Worm (Caenorhabditis elegans) whole organism, L4/young adult: ENCODE data around the gene M199.8.
"Not testable (repeated sequence)": the region's sequence is repeated elsewhere in the genome, so short reads cannot be mapped to it uniquely, and the experiment has no call there.

Experiments used
- W03F9.2 ChIP-seq: fragments of 150-350 bp; optimal IDR thresholded peaks from 2 replicates; lab custom pipeline; 2014; ENCODE audit warnings: missing biosample characterization, missing genetic modification characterization
- dao-5 ChIP-seq: sonication (generic microtip); optimal IDR thresholded peaks from 2 replicates; lab custom pipeline; 2016; ENCODE audit warnings: missing genotype, missing genetic modification characterization, moderate library complexity, missing compliant biosample characterization
- him-1 ChIP-seq: sonication (generic microtip); optimal IDR thresholded peaks from 2 replicates; lab custom pipeline; 2016; ENCODE audit warnings: missing genotype, missing genetic modification reagents, missing genetic modification characterization, missing compliant biosample characterization

The M199.8 gene

DNA sequence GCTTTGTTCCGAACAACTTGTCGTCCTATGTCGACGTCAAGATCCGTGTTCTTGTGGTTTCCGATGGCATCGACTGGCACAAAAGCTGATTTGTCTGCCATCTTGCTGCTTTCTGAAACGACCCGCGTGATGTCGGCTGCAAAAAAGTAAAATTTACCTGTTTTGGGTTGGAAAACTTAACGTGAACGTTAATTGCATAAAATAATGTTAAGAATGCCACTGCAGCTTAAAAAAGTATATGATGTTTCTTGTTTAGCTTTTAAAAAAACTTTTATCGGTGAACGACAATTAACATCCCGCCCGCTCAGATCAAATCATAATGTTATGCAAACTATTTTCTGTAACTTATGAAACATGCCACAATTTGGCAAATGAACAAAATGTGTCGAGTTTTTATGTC lies at the start of gene M199.8:
TSS of gene M199.8 (minus strand) at position 101 of the 400 bp plus-strand sequence.
- TF ChIP-seq him-1; W03F9.2 (tag; lab: Kevin White, UChicago); dao-5: not testable (repeated sequence)

DNA sequence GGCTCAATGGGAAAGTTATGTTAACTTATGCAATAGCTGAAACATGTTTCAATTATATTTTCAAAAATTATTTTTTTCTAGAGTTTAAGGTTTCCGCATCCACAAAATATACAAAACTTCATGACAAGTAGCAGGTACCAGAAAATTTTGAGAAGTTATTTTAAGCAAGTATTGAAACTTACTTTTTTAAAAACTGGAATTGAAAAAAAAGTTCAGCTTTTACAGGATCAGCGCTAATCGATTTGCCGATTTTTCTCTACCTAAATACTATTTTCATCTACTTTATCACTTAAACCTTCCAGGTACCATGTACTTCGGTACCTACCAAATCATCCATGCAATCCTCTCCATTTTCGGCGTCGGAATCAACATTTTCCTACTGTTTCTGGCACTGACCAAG lies 45.8 kb upstream of the M199.8 start, which contains the start of gene srd-23:
TSS of gene srd-23 (plus strand) at position 301 of the 400 bp plus-strand sequence.
- TF ChIP-seq W03F9.2 (tag; lab: Kevin White, UChicago) (no peak), him-1 (no peak), dao-5 (no peak)

DNA sequence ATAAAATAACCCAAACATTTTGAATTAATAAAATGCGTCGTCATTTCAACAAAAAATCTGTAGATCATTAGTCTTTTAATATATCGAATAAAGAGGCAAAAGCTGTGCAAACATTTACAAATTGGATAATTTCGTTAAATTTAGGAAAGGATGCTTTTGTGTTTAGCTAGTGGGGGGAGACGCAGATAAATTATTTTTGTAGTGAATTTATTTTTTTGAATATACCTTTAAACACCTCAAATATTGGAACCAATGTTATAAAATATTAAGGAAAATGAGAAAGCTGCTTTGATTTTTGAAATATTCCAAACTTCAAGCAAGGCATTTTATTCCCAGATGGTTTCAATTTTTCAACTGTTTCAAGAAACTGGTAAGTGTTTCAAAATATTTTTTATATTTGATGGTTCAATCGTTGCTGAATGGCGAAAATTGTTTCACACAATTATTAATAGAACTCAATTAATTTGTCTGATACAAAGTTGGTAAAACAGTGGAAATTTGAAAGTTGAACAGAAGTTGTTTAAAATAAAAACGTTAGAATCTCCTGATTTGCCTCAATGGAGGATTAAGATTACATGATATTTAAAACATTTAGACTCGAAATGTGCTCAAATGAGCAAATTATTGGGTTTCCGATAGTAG lies 41.8 kb upstream of the M199.8 start, which contains the start of gene Y40H7A.4:
TSS of gene Y40H7A.4 (minus strand) at position 51 of the 642 bp plus-strand sequence.
- TF ChIP-seq dao-5 (no peak), W03F9.2 (tag; lab: Kevin White, UChicago) (no peak), him-1 (no peak)

DNA sequence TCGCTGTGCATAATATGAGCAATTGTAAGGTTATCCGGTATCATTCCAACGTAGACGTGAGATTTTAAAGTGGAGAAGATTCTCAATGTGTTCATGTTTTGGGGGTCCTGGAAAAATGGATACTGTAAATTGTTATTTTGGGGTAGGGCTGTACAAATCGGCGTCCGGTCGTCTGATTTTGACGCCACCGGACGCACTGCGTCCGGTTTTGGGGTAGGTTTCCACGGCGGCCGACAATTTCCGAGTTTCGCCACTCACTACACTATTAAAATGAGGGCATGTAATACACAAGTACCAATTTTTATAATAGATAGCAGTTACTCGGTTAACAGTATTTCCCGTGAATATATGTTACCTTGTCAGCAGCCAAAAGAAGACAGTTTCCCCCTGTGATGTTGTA lies 34.6 kb upstream of the M199.8 start:
- TF ChIP-seq him-1 (no peak), W03F9.2 (tag; lab: Kevin White, UChicago) (no peak)

DNA sequence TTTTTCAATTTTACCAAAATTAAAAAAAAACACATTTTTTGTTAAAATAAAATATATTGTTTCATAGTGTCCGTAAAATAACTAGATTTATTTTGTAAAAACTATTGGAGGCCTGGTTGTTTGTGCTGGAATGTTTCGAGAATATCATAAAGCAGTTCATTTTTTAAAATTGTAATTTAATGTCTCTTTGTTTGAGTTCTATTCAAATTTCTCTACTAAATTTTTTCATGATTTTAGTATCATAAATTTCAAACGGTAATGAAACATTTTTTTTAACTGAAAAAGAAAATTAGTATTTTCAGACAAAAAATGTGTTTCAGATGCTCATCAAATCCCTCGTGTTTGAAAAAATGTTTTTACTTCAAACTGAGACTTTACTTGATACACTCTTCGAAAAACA lies 31.8 kb upstream of the M199.8 start:
- TF ChIP-seq dao-5 (no peak), W03F9.2 (tag; lab: Kevin White, UChicago) (no peak), him-1 (no peak)

DNA sequence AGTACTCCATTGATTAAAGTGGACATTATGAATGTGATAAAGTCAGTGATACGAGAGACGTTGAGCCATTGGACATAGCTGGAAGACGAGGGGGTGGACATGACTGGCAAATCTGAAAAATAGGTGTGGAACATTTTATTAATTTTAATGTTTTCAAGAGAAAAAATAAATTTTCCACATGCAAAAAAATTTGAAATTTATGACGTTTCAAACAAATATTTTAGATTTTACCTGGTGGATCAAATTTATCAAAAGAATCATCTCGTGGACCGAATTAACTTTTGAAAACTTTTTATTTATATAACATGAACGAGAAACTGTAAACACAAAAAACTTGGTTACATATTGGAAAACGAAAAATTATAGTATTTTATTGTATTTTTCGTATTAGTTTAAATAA lies 13.3 kb upstream of the M199.8 start, which contains the start of gene str-78:
TSS of gene str-78 (minus strand) at position 101 of the 400 bp plus-strand sequence.
- no peak for TF ChIP-seq him-1
- TF ChIP-seq W03F9.2 (tag; lab: Kevin White, UChicago) = no peak
- TF ChIP-seq dao-5 = no peak

DNA sequence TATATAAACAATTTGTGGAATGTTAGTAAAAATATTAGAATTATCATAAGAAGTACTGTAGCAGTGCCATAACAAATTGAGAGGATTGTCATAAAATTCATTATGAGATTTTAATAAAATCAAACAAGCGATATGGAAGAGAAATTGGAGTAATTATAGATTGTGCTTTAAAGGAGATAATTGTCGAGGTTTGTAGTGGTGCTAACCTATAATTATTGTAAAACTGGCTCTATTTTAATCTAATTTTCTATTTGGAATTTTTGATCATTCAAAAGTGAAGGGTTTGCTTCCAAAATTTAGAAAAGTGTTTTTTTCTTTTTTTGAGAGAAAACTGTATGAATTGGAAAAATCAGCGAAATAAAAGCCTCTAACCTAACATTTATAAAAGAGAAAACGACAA lies 7.0 kb upstream of the M199.8 start, which contains the start of gene srg-51:
TSS of gene srg-51 (minus strand) at position 101 of the 400 bp plus-strand sequence.
- TF ChIP-seq W03F9.2 (tag; lab: Kevin White, UChicago) = no peak

DNA sequence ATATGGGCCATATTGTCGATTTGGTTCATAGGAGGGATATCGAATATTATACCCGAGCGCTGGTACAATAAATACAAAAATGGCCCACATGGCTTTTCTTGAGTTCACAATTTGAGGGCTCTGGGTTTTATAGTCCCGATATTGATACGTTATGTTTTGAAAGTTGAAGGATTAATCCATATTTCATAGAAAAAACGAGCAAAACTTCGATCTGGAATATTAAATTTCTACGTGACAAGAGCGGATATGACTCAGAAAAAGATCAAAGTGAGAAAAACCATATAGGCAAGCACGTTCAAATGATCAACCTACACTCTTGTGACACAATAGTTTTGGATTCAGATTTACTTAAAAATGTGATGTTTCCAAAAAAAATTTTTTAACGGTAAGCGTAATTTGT lies 2.1 kb downstream of the M199.8 start, which contains the start of gene col-135:
TSS of gene col-135 (minus strand) at position 101 of the 400 bp plus-strand sequence.
- TF ChIP-seq him-1 (no peak), W03F9.2 (tag; lab: Kevin White, UChicago) (no peak), dao-5 (no peak)

DNA sequence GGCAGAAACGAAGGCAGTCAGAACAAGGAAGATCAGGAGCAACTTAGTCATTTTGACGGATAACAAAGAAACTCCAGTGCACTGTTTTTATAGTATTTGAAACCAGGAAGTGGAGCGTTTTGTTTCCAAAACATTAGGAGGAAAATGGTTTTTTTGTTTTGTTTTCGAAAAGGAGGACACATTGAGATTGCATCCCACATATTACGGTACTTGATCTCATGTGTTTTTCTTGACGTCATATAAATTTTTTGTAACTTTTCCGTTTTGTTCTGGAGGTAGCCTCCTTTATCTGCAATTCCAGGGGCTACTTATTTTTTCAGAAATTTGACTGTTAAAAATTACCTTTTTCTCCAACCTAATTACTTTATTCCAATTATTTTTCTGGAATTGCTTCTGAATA lies 6.1 kb downstream of the M199.8 start, which contains the start of gene M199.9:
TSS of gene M199.9 (minus strand) at position 101 of the 400 bp plus-strand sequence.
- TF ChIP-seq W03F9.2 (tag; lab: Kevin White, UChicago) (no peak), dao-5 (no peak), him-1 (no peak)

DNA sequence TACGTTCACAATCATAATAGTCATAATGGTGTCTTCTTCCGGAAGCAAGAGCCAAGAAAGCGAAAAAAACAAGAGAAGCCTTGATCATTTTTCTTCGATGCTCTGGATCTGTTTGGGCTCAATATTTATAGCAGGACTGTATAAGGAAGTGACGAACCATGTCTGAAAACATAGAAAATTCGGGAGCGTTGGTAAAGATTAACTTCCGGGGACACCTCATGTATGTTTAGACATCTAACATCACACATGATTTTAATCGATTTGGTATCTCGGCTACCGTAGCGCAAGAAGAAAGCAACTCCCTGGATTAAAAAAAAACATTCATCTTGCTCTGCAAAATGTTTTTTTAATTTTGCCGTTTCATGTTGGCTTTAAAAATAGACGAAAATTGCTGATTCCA lies 7.8 kb downstream of the M199.8 start, which contains the start of gene clec-190:
TSS of gene clec-190 (minus strand) at position 101 of the 400 bp plus-strand sequence.
- TF ChIP-seq W03F9.2 (tag; lab: Kevin White, UChicago) = no peak
- no peak for TF ChIP-seq dao-5
- no peak for TF ChIP-seq him-1

DNA sequence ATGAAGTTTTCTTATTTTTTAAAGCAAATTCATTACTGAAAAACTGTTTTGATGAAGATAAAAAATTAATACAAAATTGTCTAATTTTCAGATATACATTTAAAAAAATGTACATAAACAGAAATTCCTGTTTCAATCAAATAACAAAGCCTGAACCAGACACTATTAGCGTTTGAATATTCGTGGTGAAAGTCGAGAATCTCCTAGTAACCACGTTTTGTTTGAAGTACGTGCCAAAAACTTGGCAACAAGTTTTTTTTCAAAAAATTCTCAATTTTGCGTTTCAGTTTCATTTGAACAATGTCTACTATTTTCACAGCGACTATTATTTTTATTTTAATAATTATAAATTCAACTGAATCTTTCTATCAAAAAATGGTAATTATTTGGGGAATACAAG lies 10.9 kb downstream of the M199.8 start, which contains the start of gene M199.7:
TSS of gene M199.7 (plus strand) at position 301 of the 400 bp plus-strand sequence.
- no peak for TF ChIP-seq W03F9.2 (tag; lab: Kevin White, UChicago)

DNA sequence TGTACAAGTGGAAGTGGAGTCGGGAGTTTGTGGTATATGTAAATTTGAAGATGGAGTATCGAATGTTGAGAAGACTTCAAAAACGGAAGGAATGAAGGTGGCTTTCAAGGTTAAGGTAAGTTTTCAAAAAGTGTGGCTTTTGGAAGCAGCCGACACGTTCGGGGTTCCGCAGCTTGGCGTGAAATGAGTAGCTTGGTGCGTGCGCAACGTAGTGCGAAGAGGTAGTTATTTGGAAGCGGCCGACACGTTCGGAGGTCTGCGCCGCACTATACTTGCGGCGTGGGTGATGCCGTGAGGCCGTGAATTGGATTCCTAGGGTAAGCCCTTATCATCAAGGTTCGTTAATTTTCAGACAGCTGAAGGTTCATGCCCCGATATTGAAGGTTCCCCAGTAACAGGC lies 13.1 kb downstream of the M199.8 start, which contains the start of gene clec-189:
TSS of gene clec-189 (plus strand) at position 92 of the 400 bp plus-strand sequence.
- TF ChIP-seq dao-5 = no peak
- no peak for TF ChIP-seq him-1
- no peak for TF ChIP-seq W03F9.2 (tag; lab: Kevin White, UChicago)

DNA sequence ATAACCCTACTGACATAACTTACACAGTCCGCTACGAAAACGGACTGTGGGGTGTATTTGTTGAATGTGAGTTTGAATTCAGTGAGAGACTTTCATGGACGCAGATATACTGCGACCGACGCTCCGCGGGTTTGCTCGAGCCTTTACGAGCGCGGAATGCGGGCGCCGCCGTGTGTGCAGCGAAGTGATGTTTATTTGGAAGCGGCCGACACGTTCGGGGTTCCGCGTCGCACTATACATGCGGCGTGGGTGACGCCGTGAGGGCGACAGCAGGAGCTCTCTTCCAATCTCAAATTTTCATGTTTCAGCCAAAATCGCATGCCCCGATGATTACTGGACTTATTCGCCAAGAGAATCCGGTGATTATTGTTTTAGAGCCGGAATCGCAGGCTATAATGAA lies 14.5 kb downstream of the M199.8 start:
- TF ChIP-seq dao-5 (no peak), W03F9.2 (tag; lab: Kevin White, UChicago) (no peak), him-1 (no peak)

DNA sequence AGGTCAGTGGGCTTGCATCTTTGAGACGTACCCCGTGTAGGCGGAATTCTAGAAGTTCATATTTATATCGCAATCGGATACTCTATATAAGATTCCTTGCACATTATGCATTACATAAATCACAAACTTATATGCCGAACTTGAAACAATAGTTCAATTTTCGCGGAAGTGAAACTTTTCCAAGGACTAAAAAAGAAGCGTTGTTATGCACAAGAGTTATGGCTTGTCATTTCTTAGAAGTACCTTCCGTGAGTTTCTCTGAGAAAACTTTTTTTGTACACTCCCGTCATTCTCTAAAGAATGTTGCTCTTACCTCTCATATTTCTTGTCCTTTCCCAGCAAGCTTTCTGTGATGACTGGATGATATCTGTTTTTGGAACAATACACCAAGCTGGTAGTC lies 15.4 kb downstream of the M199.8 start, which contains the start of gene M199.136:
TSS of gene M199.136 (plus strand) at position 301 of the 400 bp plus-strand sequence.
- TF ChIP-seq dao-5 (no peak), him-1 (no peak), W03F9.2 (tag; lab: Kevin White, UChicago) (no peak)

DNA sequence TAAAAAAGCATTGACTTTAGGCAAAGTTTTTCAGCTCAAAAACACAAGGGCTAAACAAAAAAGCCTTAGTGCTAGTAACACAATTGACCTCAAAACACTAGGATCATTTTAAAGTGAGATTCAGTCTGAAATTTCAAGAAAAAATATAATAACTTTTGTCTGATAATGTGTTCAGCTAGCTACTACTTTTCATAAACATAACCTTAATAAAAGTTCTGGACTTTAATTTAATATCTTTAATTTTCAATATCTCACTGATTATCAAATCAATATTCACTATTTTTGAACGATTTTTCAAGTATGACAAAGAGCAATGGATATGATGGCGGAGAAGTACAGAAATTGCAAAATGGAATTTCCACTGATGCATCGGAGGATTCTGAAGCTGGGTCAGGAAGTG lies 19.5 kb downstream of the M199.8 start, which contains the start of gene M199.135:
TSS of gene M199.135 (plus strand) at position 301 of the 400 bp plus-strand sequence.
- TF ChIP-seq him-1 (no peak), W03F9.2 (tag; lab: Kevin White, UChicago) (no peak), dao-5 (no peak)
